Worm (Caenorhabditis elegans) whole organism, L2 larva: ENCODE data around the gene F56C3.4.

Experiments used
- egl-27 ChIP-seq: sonication (generic microtip); optimal IDR thresholded peaks from 3 replicates; lab custom pipeline; 2017; ENCODE audit warnings: missing biosample characterization, missing genetic modification reagents, missing genetic modification characterization
- nhr-237 ChIP-seq: fragments of 150-350 bp; optimal IDR thresholded peaks from 2 replicates; lab custom pipeline; 2014; ENCODE audit warnings: missing biosample characterization, missing genetic modification characterization

DNA sequence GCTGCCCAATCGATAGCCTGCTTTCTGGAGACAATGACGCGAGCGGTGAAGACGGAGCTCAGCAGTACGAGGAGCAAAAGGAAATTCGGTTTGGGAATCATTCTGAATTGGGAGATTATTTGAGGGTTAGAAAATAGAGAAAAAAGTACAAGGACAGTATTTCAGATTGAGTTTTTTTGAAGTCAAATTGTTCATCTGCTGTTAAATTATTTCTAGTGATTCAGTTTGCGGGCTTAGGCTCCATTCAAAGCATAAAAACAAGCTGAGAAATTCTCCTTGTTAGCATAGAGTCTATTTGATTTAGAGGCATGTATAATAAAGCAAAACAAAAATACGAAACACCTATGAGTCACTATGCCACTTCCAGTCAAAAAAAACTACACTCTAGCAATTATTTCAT is 6.9 kb upstream of the F56C3.4 start, which contains the start of gene dgn-2:
- no peak for TF ChIP-seq nhr-237 (tag; lab: Kevin White, UChicago)
- no peak for TF ChIP-seq egl-27 (tag; lab: Kevin White, UChicago)
